Worm (Caenorhabditis elegans) whole organism, early embryonic: ENCODE data around the gene F11E6.11.

Source experiments
- ama-1 ChIP-seq: fragments of 150-350 bp; optimal IDR thresholded peaks from 2 replicates; lab custom pipeline; 2014
- ceh-13 ChIP-seq: fragments of 200-800 bp; sonication (Bioruptor generic); optimal IDR thresholded peaks from 2 replicates; lab custom pipeline; 2018; ENCODE audit warnings: mild to moderate bottlenecking, missing genetic modification characterization, missing compliant biosample characterization
- flt-1 ChIP-seq: fragments of 200-800 bp; sonication (Bioruptor generic); IDR thresholded peaks from 2 replicates; pipeline ENCODE4 v1.3.6; 2022; ENCODE audit warnings: missing genetic modification characterization, missing compliant biosample characterization

- TF ChIP-seq ama-1 (lab: Kevin White, UChicago) (no peak), ceh-13 (no peak), flt-1 (GFP tag; lab: Robert Waterston, UW) (no peak)
Observed at ce11 chrIV:17470096-17470602, 27.5 kb downstream of the F11E6.11 start, which contains the start of gene F11E6.4.
